Fruit fly (Drosophila melanogaster) whole organism, embryonic: Measurements from ENCODE around the gene CG32483.

ENCODE experiments used
- Aef1 ChIP-seq: fragments of 200-800 bp; sonication (Bioruptor generic); IDR thresholded peaks from 3 replicates; pipeline ENCODE4 v1.3.6; 2022; ENCODE audit warnings: missing biosample characterization, missing genetic modification characterization
- Blimp-1 ChIP-seq: fragments of 200-800 bp; sonication (Bioruptor generic); optimal IDR thresholded peaks from 3 replicates; lab custom pipeline; 2018; ENCODE audit warnings: missing biosample characterization, missing genetic modification characterization, mild to moderate bottlenecking, moderate library complexity, missing genetic modification reagents
- CG10543 ChIP-seq: fragments of 200-800 bp; sonication (Bioruptor generic); optimal IDR thresholded peaks from 3 replicates; lab custom pipeline; 2017; ENCODE audit warnings: missing biosample characterization, mild to moderate bottlenecking, missing genetic modification characterization, moderate library complexity
- CG12769 ChIP-seq: fragments of 200-800 bp; sonication (Bioruptor generic); optimal IDR thresholded peaks from 2 replicates; lab custom pipeline; 2019; ENCODE audit warnings: missing biosample characterization, mild to moderate bottlenecking, missing genetic modification characterization, moderate library complexity
- CG13894 ChIP-seq: fragments of 200-800 bp; sonication (Bioruptor generic); optimal IDR thresholded peaks from 3 replicates; lab custom pipeline; 2018; ENCODE audit warnings: missing biosample characterization, mild to moderate bottlenecking, missing genetic modification characterization, moderate library complexity
- CG14667 ChIP-seq: fragments of 200-800 bp; sonication (Bioruptor generic); IDR thresholded peaks from 2 replicates; pipeline ENCODE4 v1.3.6; 2022; ENCODE audit warnings: missing biosample characterization, missing genetic modification characterization
- CG15073 ChIP-seq: fragments of 200-800 bp; sonication (Bioruptor generic); optimal IDR thresholded peaks from 2 replicates; lab custom pipeline; 2016; ENCODE audit warnings: missing biosample characterization, missing genetic modification characterization
- CG1602 ChIP-seq: fragments of 200-800 bp; sonication (Bioruptor generic); optimal IDR thresholded peaks from 3 replicates; lab custom pipeline; 2016; ENCODE audit warnings: missing biosample characterization, missing genetic modification characterization
- CG16815 ChIP-seq: fragments of 200-800 bp; sonication (Bioruptor generic); optimal IDR thresholded peaks from 3 replicates; lab custom pipeline; 2017; ENCODE audit warnings: missing biosample characterization, mild to moderate bottlenecking, missing genetic modification characterization
- CG2199 ChIP-seq: fragments of 200-800 bp; sonication (Bioruptor generic); IDR thresholded peaks from 3 replicates; pipeline ENCODE4 v1.3.6; 2022; ENCODE audit warnings: missing biosample characterization, missing genetic modification characterization
- CG31388 ChIP-seq: fragments of 200-800 bp; sonication (Bioruptor generic); optimal IDR thresholded peaks from 2 replicates; lab custom pipeline; 2016; ENCODE audit warnings: missing biosample characterization, missing genetic modification characterization
- CG3407 ChIP-seq: fragments of 200-800 bp; sonication (Bioruptor generic); optimal IDR thresholded peaks from 2 replicates; lab custom pipeline; 2018; ENCODE audit warnings: missing biosample characterization, mild to moderate bottlenecking, missing genetic modification characterization
- CG4360 ChIP-seq: fragments of 200-800 bp; sonication (Bioruptor generic); IDR thresholded peaks from 2 replicates; pipeline ENCODE4 v1.3.6; 2022; ENCODE audit warnings: missing biosample characterization, missing genetic modification characterization
- CG4707 ChIP-seq: fragments of 200-800 bp; sonication (Bioruptor generic); optimal IDR thresholded peaks from 2 replicates; lab custom pipeline; 2018; ENCODE audit warnings: missing biosample characterization, mild to moderate bottlenecking, missing genetic modification characterization, moderate library complexity
- CG5245 ChIP-seq: fragments of 200-800 bp; sonication (Bioruptor generic); optimal IDR thresholded peaks from 3 replicates; lab custom pipeline; 2016; ENCODE audit warnings: missing biosample characterization, missing genetic modification characterization
- CG6175 ChIP-seq: fragments of 200-800 bp; sonication (Bioruptor generic); IDR thresholded peaks from 3 replicates; pipeline ENCODE4 v1.3.6; 2022; ENCODE audit warnings: missing biosample characterization, missing genetic modification characterization
- CG6254 ChIP-seq: fragments of 200-800 bp; sonication (Bioruptor generic); optimal IDR thresholded peaks from 3 replicates; lab custom pipeline; 2017; ENCODE audit warnings: mild to moderate bottlenecking, missing biosample characterization, missing genetic modification reagents, missing genetic modification characterization
- CG6854 ChIP-seq: fragments of 200-800 bp; sonication (Bioruptor generic); optimal IDR thresholded peaks from 3 replicates; lab custom pipeline; 2017; ENCODE audit warnings: missing biosample characterization, mild to moderate bottlenecking, missing genetic modification characterization
- CG7372 ChIP-seq: fragments of 200-800 bp; sonication (Bioruptor generic); IDR thresholded peaks from 2 replicates; pipeline ENCODE4 v1.3.6; 2022; ENCODE audit warnings: missing biosample characterization, missing genetic modification characterization
- CG8290 ChIP-seq, 3 experiments: fragments of 200-800 bp; sonication (Bioruptor generic); optimal IDR thresholded peaks; 2 replicates each; lab custom pipeline; 2016 to 2019; ENCODE audit warnings: missing biosample characterization in 3 of 3, missing genetic modification characterization in 3 of 3, mild to moderate bottlenecking in 2 of 3, moderate library complexity in 1 of 3
- CG8359 ChIP-seq: fragments of 200-800 bp; sonication (Bioruptor generic); optimal IDR thresholded peaks from 2 replicates; lab custom pipeline; 2017; ENCODE audit warnings: missing biosample characterization, mild to moderate bottlenecking, missing genetic modification characterization, borderline replicate concordance
- CG8388 ChIP-seq: fragments of 200-800 bp; sonication (Bioruptor generic); optimal IDR thresholded peaks from 2 replicates; lab custom pipeline; 2019; ENCODE audit warnings: missing biosample characterization, mild to moderate bottlenecking, missing genetic modification characterization, moderate library complexity
- Deaf1 ChIP-seq: fragments of 200-800 bp; optimal IDR thresholded peaks from 3 replicates; lab custom pipeline; 2019; ENCODE audit warnings: missing biosample characterization, mild to moderate bottlenecking, missing genetic modification characterization, moderate library complexity
- Hmx ChIP-seq: fragments of 200-800 bp; sonication (Bioruptor generic); optimal IDR thresholded peaks from 2 replicates; lab custom pipeline; 2016; ENCODE audit warnings: missing biosample characterization, missing genetic modification characterization
- Med ChIP-seq: fragments of 200-800 bp; sonication (Bioruptor generic); peaks from one replicate; lab custom pipeline; 2016; ENCODE audit warnings: missing biosample characterization, missing genetic modification characterization, mild to moderate bottlenecking, inconsistent platforms, moderate library complexity
- Nf-YA ChIP-seq: fragments of 200-800 bp; sonication (Bioruptor generic); IDR thresholded peaks from 2 replicates; pipeline ENCODE4 v1.3.6; 2022; ENCODE audit warnings: missing biosample characterization, missing genetic modification characterization
- cad ChIP-seq: fragments of >200 bp; optimal IDR thresholded peaks from 2 replicates; lab custom pipeline; 2017; ENCODE audit warnings: missing biosample characterization, missing genetic modification characterization
- cg ChIP-seq: fragments of 200-800 bp; sonication (Bioruptor generic); optimal IDR thresholded peaks from 3 replicates; lab custom pipeline; 2019; ENCODE audit warnings: missing biosample characterization, mild to moderate bottlenecking, missing genetic modification characterization, moderate library complexity
- chinmo ChIP-seq: fragments of 200-800 bp; sonication (Bioruptor generic); IDR thresholded peaks from 4 replicates; pipeline ENCODE4 v1.3.6; 2022; ENCODE audit warnings: missing biosample characterization, missing genetic modification characterization; ENCODE audit not compliant: partially characterized antibody
- chm ChIP-seq: fragments of 200-800 bp; sonication (Bioruptor generic); IDR thresholded peaks from 2 replicates; pipeline ENCODE4 v1.3.6; 2022; ENCODE audit warnings: missing biosample characterization, missing genetic modification characterization
- dan ChIP-seq: fragments of 200-800 bp; sonication (Bioruptor generic); IDR thresholded peaks from 2 replicates; pipeline ENCODE4 v1.3.6; 2022; ENCODE audit warnings: missing biosample characterization, missing genetic modification characterization
- danr ChIP-seq: fragments of 200-800 bp; sonication (Bioruptor generic); IDR thresholded peaks from 2 replicates; pipeline ENCODE4 v1.3.6; 2022; ENCODE audit warnings: missing biosample characterization, missing genetic modification characterization
- gce ChIP-seq: fragments of 200-800 bp; sonication (Bioruptor generic); IDR thresholded peaks from 3 replicates; pipeline ENCODE4 v1.3.6; 2022; ENCODE audit warnings: missing biosample characterization, missing genetic modification characterization
- grn ChIP-seq: fragments of 200-800 bp; sonication (Bioruptor generic); optimal IDR thresholded peaks from 3 replicates; lab custom pipeline; 2017; ENCODE audit warnings: missing biosample characterization, missing genetic modification characterization
- insv ChIP-seq, 2 experiments: fragments of 200-800 bp; sonication (Bioruptor generic); optimal IDR thresholded peaks; 3 replicates each; lab custom pipeline; 2016 to 2018; ENCODE audit warnings: missing biosample characterization in 2 of 2, missing genetic modification characterization in 2 of 2
- nerfin-1 ChIP-seq: fragments of 200-800 bp; sonication (Bioruptor generic); optimal IDR thresholded peaks from 3 replicates; lab custom pipeline; 2019; ENCODE audit warnings: missing biosample characterization, mild to moderate bottlenecking, missing genetic modification characterization, moderate library complexity
- nom ChIP-seq: fragments of 200-800 bp; sonication (Bioruptor generic); optimal IDR thresholded peaks from 2 replicates; lab custom pipeline; 2017; ENCODE audit warnings: missing biosample characterization, missing genetic modification characterization, mild to moderate bottlenecking, moderate library complexity, missing genetic modification reagents
- pros ChIP-seq: fragments of 200-800 bp; sonication (Bioruptor generic); optimal IDR thresholded peaks from 3 replicates; lab custom pipeline; 2019; ENCODE audit warnings: missing biosample characterization, mild to moderate bottlenecking, missing genetic modification characterization, moderate library complexity
- psq ChIP-seq: fragments of 200-800 bp; sonication (Bioruptor generic); optimal IDR thresholded peaks from 2 replicates; lab custom pipeline; 2017; ENCODE audit warnings: missing biosample characterization, missing genetic modification characterization
- row ChIP-seq: fragments of 200-800 bp; sonication (Bioruptor generic); IDR thresholded peaks from 3 replicates; pipeline ENCODE4 v1.3.6; 2022; ENCODE audit warnings: missing biosample characterization, missing genetic modification characterization
- sd ChIP-seq: fragments of 200-800 bp; sonication (Bioruptor generic); optimal IDR thresholded peaks from 3 replicates; lab custom pipeline; 2018; ENCODE audit warnings: missing biosample characterization, mild to moderate bottlenecking, missing genetic modification characterization, moderate library complexity
- seq ChIP-seq: fragments of 200-800 bp; sonication (Bioruptor generic); IDR thresholded peaks from 2 replicates; pipeline ENCODE4 v1.3.6; 2022; ENCODE audit warnings: missing biosample characterization, missing genetic modification characterization
- sima ChIP-seq: fragments of 200-800 bp; sonication (Bioruptor generic); optimal IDR thresholded peaks from 2 replicates; lab custom pipeline; 2016; ENCODE audit warnings: missing biosample characterization, missing genetic modification characterization
- sr ChIP-seq: fragments of 200-800 bp; sonication (Bioruptor generic); IDR thresholded peaks from 3 replicates; pipeline ENCODE4 v1.3.6; 2022; ENCODE audit warnings: missing biosample characterization, missing genetic modification characterization
- zf30C ChIP-seq: fragments of 200-800 bp; sonication (Bioruptor generic); optimal IDR thresholded peaks from 3 replicates; lab custom pipeline; 2018; ENCODE audit warnings: missing biosample characterization, mild to moderate bottlenecking, missing genetic modification characterization

The CG32483 gene

DNA sequence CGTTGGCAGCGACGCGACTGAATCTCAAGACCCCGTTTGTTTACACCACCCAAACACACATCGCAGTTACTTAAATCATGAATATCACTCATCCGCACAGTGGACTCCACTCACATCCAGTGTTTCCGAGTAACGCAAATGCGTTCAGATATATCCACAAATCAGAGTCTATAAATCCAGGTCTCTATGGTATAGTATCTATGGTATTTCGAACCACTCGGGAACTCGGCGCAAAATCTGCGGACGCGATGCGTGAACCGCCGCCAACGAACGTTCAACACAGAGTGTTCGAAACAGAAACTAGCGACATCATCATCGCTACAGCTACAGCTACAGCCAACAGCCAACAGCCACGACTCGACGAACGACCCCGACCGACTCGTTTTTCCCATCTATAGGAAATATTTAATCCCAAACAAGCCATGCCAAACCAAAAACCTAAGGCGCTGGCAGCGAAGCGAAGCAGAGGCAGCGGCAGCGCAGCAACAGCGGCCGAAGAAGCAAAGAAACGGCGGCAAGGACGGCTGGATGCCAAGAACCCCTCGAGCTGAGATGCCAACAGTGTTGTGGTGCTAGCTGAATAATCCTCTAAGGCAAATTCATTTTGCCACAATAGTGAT, 9.0 kb upstream of the CG32483 start, which contains the start of gene CG13894 (continued):
- TF ChIP-seq CG8359 (GFP tag; lab: Kevin White, UChicago): no peak
- peak in 1 of 2 experiments; percentile 2 for TF ChIP-seq insv (GFP tag; optimal IDR thresholded peaks at IDR 0.05; lab: Kevin White, UChicago)
- peak; percentile 78 for TF ChIP-seq CG7372 (GFP tag; lab: Robert Waterston, UW)
- TF ChIP-seq nom (GFP tag; lab: Kevin White, UChicago): no peak
- TF ChIP-seq seq (GFP tag; lab: Robert Waterston, UW): no peak
- no peak for TF ChIP-seq Blimp-1 (GFP tag; lab: Kevin White, UChicago)
- no peak for TF ChIP-seq CG31388 (GFP tag; lab: Kevin White, UChicago)
- TF ChIP-seq grn (GFP tag; lab: Kevin White, UChicago): no peak
- no peak for TF ChIP-seq CG8388 (GFP tag; lab: Kevin White, UChicago)
- TF ChIP-seq psq (GFP tag; lab: Kevin White, UChicago): no peak
- no peak for TF ChIP-seq danr
- no peak for TF ChIP-seq CG4360 (GFP tag; lab: Robert Waterston, UW)
- TF ChIP-seq CG14667 (GFP tag; lab: Robert Waterston, UW): no peak
- TF ChIP-seq CG6175: peak; percentile 54; the same call in 2 of the 3 replicates
- TF ChIP-seq sr (GFP tag; lab: Robert Waterston, UW): no peak
- no peak for TF ChIP-seq CG6854
- TF ChIP-seq dan (GFP tag; lab: Robert Waterston, UW): no peak
- no peak; the same call in 2 of the 3 replicates for TF ChIP-seq gce (GFP tag; lab: Robert Waterston, UW)
- no peak for TF ChIP-seq CG15073 (GFP tag; lab: Kevin White, UChicago)
- TF ChIP-seq Aef1 (GFP tag; lab: Robert Waterston, UW): no peak
- TF ChIP-seq CG5245 (GFP tag; lab: Kevin White, UChicago): no peak
- TF ChIP-seq sima: no peak
- no peak for TF ChIP-seq CG1602 (GFP tag; lab: Kevin White, UChicago)
- no peak for TF ChIP-seq CG4707 (GFP tag; lab: Kevin White, UChicago)
- TF ChIP-seq Nf-YA (GFP tag; lab: Robert Waterston, UW): no peak

DNA sequence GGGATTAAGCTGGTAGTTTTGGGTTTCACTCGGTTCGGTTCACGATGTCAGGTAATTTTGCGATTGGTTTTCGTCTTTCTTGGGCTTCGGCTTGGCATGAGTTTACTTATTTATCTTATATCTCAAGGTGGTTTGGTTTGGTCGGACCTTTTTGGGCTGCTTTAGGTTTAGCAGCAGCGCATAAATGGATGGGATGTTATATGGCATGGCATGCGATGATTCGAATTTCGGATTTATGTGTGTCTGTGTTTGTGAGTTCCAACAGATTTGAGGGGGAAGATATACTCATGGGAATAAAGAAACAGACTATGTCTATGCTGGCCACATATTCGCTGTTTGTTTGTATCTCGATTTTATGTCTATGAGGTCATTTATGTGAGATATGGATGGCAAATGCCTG, 7.8 kb upstream of the CG32483 start:
- TF ChIP-seq chm (GFP tag; lab: Robert Waterston, UW) (peak; percentile 31; the same call in 1 of the 2 replicates), Med (GFP tag; lab: Kevin White, UChicago) (peak; percentile 32), pros (GFP tag; lab: Kevin White, UChicago) (peak; percentile 18), CG13894 (tag; lab: Kevin White, UChicago) (peak; percentile 100), CG3407 (GFP tag; lab: Kevin White, UChicago) (no peak), zf30C (GFP tag; lab: Kevin White, UChicago) (no peak), row (GFP tag; lab: Robert Waterston, UW) (0 out of 3 replicates have a peak, but pooled peaks have one; percentile 5), CG10543 (peak; percentile 1), CG16815 (GFP tag; lab: Kevin White, UChicago) (no peak), CG6254 (GFP tag; lab: Kevin White, UChicago) (no peak), nerfin-1 (tag; lab: Kevin White, UChicago) (peak; percentile 33), chinmo (GFP tag; lab: Robert Waterston, UW) (0 out of 4 replicates have a peak, but pooled peaks have one; percentile 60), cad (peak; percentile 4), cg (peak; percentile 31), Hmx (GFP tag; lab: Kevin White, UChicago) (no peak), CG2199 (GFP tag; lab: Robert Waterston, UW) (0 out of 3 replicates have a peak, but pooled peaks have one; percentile 23), sd (tag; lab: Kevin White, UChicago) (peak; percentile 84), CG12769 (tag; lab: Kevin White, UChicago) (peak; percentile 86), CG8290 (GFP tag; optimal IDR thresholded peaks at IDR 0.05; lab: Kevin White, UChicago) (no peak), CG8290 (tag; optimal IDR thresholded peaks at IDR 0.05; lab: Kevin White, UChicago) (peak in 1 of 2 experiments; percentile 38), Deaf1 (peak; percentile 83)
